Worm (Caenorhabditis elegans): ENCODE data around the gene Y17G7B.3.

The Y17G7B.3 gene

ce11 chrII:11988724-11989123 is at the start of gene Y17G7B.3:
Y17G7B.3 (plus strand) TSS chrII:11989024.
- TF ChIP-seq aha-1 (tag) (peak; percentile 69), ZK546.5 (tag; optimal IDR thresholded peaks at IDR 0.05) (no peak), lin-15B (tag; optimal IDR thresholded peaks at IDR 0.05) (no peak)

- TF ChIP-seq unc-130 (GFP tag; optimal IDR thresholded peaks at IDR 0.05): no peak
- TF ChIP-seq mdt-29 (GFP tag; IDR thresholded peaks at IDR 0.05): no peak
- TF ChIP-seq lim-7 (GFP tag; IDR thresholded peaks at IDR 0.05): no peak
- TF ChIP-seq mes-2 (tag; optimal IDR thresholded peaks at IDR 0.05; ENCODE audit: poor library complexity, severe bottlenecking): no peak
- no peak for TF ChIP-seq php-3 (GFP tag; IDR thresholded peaks at IDR 0.05)
Measured at ce11 chrII:11948459-11948858, 40.4 kb upstream of the Y17G7B.3 start, which contains the start of gene W03C9.8. W03C9.8 (plus strand) TSS chrII:11948759.

- TF ChIP-seq egl-43 (GFP tag; IDR thresholded peaks at IDR 0.05) (no peak), fkh-10 (GFP tag; optimal IDR thresholded peaks at IDR 0.05) (no peak), zip-2 (tag; optimal IDR thresholded peaks at IDR 0.05) (no peak), attf-4 (tag; optimal IDR thresholded peaks at IDR 0.05) (no peak), Y75B8A.6 (GFP tag; IDR thresholded peaks at IDR 0.05) (no peak), dmd-9 (GFP tag; IDR thresholded peaks at IDR 0.05) (no peak), tra-1 (GFP tag; IDR thresholded peaks at IDR 0.05) (no peak), ceh-82 (tag; optimal IDR thresholded peaks at IDR 0.05) (no peak)
Measured at ce11 chrII:11952963-11953362, 35.9 kb upstream of the Y17G7B.3 start.

- no peak for TF ChIP-seq gei-8 (GFP tag; optimal IDR thresholded peaks at IDR 0.05)
- TF ChIP-seq ama-1 (optimal IDR thresholded peaks at IDR 0.05): no peak
- no peak for TF ChIP-seq nhr-41 (GFP tag; IDR thresholded peaks at IDR 0.05)
- no peak for TF ChIP-seq mes-2 (tag; optimal IDR thresholded peaks at IDR 0.05; ENCODE audit: poor library complexity, severe bottlenecking)
- no peak for TF ChIP-seq cey-2 (tag; optimal IDR thresholded peaks at IDR 0.05; ENCODE audit: borderline replicate concordance, insufficient read depth)
- TF ChIP-seq dmd-9 (GFP tag; IDR thresholded peaks at IDR 0.05): no peak
- TF ChIP-seq F37D6.2 (tag; optimal IDR thresholded peaks at IDR 0.05): no peak
- TF ChIP-seq jun-1 (tag; optimal IDR thresholded peaks at IDR 0.05): no peak
- TF ChIP-seq daf-19 (GFP tag; conservative IDR thresholded peaks at IDR 0.05): no peak
- no peak for TF ChIP-seq dpl-1 (GFP tag; optimal IDR thresholded peaks at IDR 0.05)
- TF ChIP-seq nhr-6 (tag; optimal IDR thresholded peaks at IDR 0.05): no peak
- TF ChIP-seq ZK337.2 (GFP tag; IDR thresholded peaks at IDR 0.05): no peak
- TF ChIP-seq spr-1 (tag; optimal IDR thresholded peaks at IDR 0.05): no peak
- no peak for TF ChIP-seq ZK546.5 (tag; optimal IDR thresholded peaks at IDR 0.05)
- no peak for TF ChIP-seq unc-39 (tag; optimal IDR thresholded peaks at IDR 0.05)
- TF ChIP-seq fkh-10 (GFP tag; optimal IDR thresholded peaks at IDR 0.05): no peak
- no peak for TF ChIP-seq T20F7.1 (GFP tag; optimal IDR thresholded peaks at IDR 0.05)
- no peak for TF ChIP-seq nhr-28 (tag; optimal IDR thresholded peaks at IDR 0.05)
Measured at ce11 chrII:11954208-11954607, 34.6 kb upstream of the Y17G7B.3 start, which contains the start of gene W03C9.6. W03C9.6 (plus strand) TSS chrII:11954508.

ce11 chrII:11954811-11955210 is 34.0 kb upstream of the Y17G7B.3 start:
- TF ChIP-seq ceh-44 (GFP tag; IDR thresholded peaks at IDR 0.05): no peak
- TF ChIP-seq ctbp-1 (GFP tag; IDR thresholded peaks at IDR 0.05): no peak
- TF ChIP-seq jun-1 (tag; optimal IDR thresholded peaks at IDR 0.05): no peak
- TF ChIP-seq R02D3.7 (tag; optimal IDR thresholded peaks at IDR 0.05): no peak
- no peak for TF ChIP-seq aly-2 (tag; optimal IDR thresholded peaks at IDR 0.05)
- TF ChIP-seq ceh-28 (tag; optimal IDR thresholded peaks at IDR 0.05): no peak
- TF ChIP-seq nhr-41 (GFP tag; IDR thresholded peaks at IDR 0.05): no peak
- no peak for TF ChIP-seq ZK546.5 (tag; optimal IDR thresholded peaks at IDR 0.05)
- TF ChIP-seq set-16 (GFP tag; IDR thresholded peaks at IDR 0.05): no peak
- TF ChIP-seq lsy-2 (tag; optimal IDR thresholded peaks at IDR 0.05): no peak
- TF ChIP-seq zfp-3 (GFP tag; conservative IDR thresholded peaks at IDR 0.05): no peak

All from whole organism, L4 larva.